Fruit fly (Drosophila melanogaster): ENCODE data around the gene ND-13B.

The ND-13B gene

DNA sequence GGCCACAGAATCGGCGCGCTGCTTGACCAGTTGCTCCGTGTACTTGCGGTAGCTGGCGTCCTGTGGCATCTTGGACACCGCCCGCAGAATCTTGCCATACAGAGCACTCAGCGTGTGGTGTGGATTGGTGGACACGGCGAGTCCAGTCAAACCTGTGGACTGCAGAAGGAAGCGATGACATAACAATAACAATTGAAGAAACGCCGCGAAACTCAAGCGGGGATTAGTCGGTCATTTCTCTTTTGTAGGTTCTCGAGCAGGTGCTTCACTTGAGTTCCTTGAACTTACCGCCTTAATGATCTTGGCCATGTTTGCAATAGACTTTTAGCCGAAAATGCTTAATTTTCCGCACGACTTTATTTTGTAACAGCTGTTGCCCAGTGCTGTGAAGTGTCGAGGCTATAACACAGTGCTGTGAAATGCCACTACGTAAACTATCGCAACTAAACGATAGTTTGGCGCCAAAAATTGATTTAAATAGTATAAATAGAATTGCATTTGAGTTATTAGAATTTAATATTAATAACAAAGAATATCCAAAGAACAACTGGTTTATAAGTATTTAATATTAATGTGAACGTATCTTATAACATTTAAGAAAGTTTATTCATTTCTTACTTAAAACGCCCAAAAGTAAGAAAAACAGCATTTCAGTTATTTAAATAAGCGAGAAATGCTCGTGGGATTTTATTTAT, at the start of gene ND-13B:
ND-13B (minus strand) TSS at position 400 of the 695 bp plus-strand sequence.
- no peak for TF ChIP-seq CG8478 (optimal IDR thresholded peaks at IDR 0.05)
- no peak for TF ChIP-seq EcR (GFP tag; optimal IDR thresholded peaks at IDR 0.05)
- TF ChIP-seq pan (optimal IDR thresholded peaks at IDR 0.05): no peak
- TF ChIP-seq usp (GFP tag; optimal IDR thresholded peaks at IDR 0.05): no peak
- TF ChIP-seq psq (optimal IDR thresholded peaks at IDR 0.05): no peak
- TF ChIP-seq Dll (optimal IDR thresholded peaks at IDR 0.05): no peak

dm6 chr3L:10742813-10743212, 48.9 kb upstream of the ND-13B start:
- no peak for TF ChIP-seq EcR (GFP tag; optimal IDR thresholded peaks at IDR 0.05)
- TF ChIP-seq Dll (optimal IDR thresholded peaks at IDR 0.05): peak; percentile 80
- no peak for TF ChIP-seq psq (optimal IDR thresholded peaks at IDR 0.05)

- TF ChIP-seq pan (optimal IDR thresholded peaks at IDR 0.05): no peak
- no peak for TF ChIP-seq CG8478 (optimal IDR thresholded peaks at IDR 0.05)
- TF ChIP-seq psq (optimal IDR thresholded peaks at IDR 0.05): no peak
- TF ChIP-seq Dll (optimal IDR thresholded peaks at IDR 0.05): no peak
- no peak for TF ChIP-seq usp (GFP tag; optimal IDR thresholded peaks at IDR 0.05)
- no peak for TF ChIP-seq EcR (GFP tag; optimal IDR thresholded peaks at IDR 0.05)
Observed at dm6 chr3L:10742225-10742624, 48.3 kb upstream of the ND-13B start.

DNA sequence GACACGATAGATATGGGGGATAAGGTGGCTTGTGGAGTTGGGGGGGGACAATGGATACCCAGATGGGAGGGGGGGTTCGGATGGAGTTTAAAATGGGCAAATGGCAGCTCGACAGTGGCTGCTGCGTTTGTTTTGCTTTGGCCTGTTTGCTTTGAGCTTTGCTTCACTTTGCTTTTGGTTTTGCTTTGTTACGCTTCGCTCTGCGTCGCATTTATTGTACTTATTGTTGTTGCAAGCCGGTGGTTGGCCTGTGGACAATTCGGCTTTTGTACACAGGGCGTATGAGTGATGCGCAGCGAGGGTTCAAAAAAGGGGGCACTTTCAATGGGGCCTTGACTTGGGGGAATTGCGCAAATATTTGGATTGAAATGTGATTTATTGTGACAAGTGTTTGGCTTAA, 47.2 kb upstream of the ND-13B start:
- TF ChIP-seq CG8478 (optimal IDR thresholded peaks at IDR 0.05): no peak
- TF ChIP-seq Dll (optimal IDR thresholded peaks at IDR 0.05): no peak
- TF ChIP-seq EcR (GFP tag; optimal IDR thresholded peaks at IDR 0.05): peak in 1 of 2 experiments; percentile 20
- TF ChIP-seq pan (optimal IDR thresholded peaks at IDR 0.05): no peak
- no peak for TF ChIP-seq psq (optimal IDR thresholded peaks at IDR 0.05)
- TF ChIP-seq usp (GFP tag; optimal IDR thresholded peaks at IDR 0.05): no peak

DNA sequence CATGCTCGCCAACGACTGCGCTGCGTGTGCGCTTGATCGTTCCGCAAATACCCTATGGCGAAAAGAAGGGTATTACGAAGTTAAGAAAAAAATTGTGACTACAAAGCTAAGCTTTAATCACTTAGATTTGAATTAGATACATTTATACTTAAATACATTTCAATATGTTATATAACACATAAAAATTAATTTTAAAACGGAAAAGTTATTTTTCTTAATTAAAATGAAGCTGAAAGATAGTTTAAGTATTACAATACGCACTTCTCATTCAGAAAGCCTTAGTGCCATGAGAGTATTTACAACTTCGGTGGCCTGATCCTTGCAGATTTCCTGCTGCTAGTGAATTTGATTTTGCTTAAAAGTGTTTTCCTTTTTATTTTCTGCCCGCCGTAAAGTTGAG, 46.8 kb upstream of the ND-13B start:
- TF ChIP-seq usp (GFP tag; optimal IDR thresholded peaks at IDR 0.05) (no peak), EcR (GFP tag; optimal IDR thresholded peaks at IDR 0.05) (no peak), psq (optimal IDR thresholded peaks at IDR 0.05) (no peak), CG8478 (optimal IDR thresholded peaks at IDR 0.05) (no peak), Dll (optimal IDR thresholded peaks at IDR 0.05) (no peak), pan (optimal IDR thresholded peaks at IDR 0.05) (no peak)

DNA sequence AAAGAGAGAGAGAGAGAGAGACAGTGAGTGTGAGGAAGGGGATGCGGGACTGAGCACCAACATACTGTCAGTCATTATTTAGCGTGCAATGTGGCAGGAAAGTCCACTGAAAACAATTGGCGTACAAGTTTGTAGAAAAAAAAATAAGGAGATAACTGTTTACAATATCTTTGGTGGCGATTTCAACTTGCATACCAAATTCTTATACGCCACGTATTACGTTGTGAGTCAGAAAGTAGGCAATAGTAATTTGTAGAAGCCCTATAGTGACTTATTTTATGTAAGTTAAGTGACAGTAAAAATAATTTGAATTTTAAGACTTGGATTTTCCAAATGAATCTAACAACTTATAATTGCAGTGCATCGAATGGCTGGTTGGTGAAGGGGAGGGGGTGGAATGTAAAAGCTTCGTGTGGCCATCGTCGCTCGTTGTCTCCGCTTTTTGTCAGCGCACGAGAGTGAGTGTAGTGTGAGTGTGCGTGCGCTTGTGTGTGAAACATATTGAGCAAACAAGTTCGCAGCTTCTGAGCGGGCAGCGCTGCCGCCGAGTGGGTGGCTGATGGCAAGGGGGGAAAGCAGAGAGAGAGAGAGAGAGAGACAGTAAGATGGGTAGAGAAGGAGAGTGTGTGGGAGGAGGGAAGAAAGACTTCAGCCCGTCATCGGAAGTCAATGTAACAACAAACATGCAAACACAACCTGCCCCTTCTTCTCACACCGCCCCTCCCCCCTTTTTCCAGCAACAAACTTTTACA, 45.9 kb upstream of the ND-13B start:
- TF ChIP-seq EcR (GFP tag; optimal IDR thresholded peaks at IDR 0.05) (peak in 1 of 2 experiments; percentile 80), psq (optimal IDR thresholded peaks at IDR 0.05) (no peak), CG8478 (optimal IDR thresholded peaks at IDR 0.05) (no peak), pan (optimal IDR thresholded peaks at IDR 0.05) (no peak), Dll (optimal IDR thresholded peaks at IDR 0.05) (peak; percentile 95), usp (GFP tag; optimal IDR thresholded peaks at IDR 0.05) (no peak)

- TF ChIP-seq EcR (GFP tag; optimal IDR thresholded peaks at IDR 0.05): peak in 1 of 2 experiments; percentile 63
- TF ChIP-seq Dll (optimal IDR thresholded peaks at IDR 0.05): peak; percentile 98
- no peak for TF ChIP-seq CG8478 (optimal IDR thresholded peaks at IDR 0.05)
Observed at dm6 chr3L:10739109-10739665, 45.3 kb upstream of the ND-13B start.

- TF ChIP-seq usp (GFP tag; optimal IDR thresholded peaks at IDR 0.05): no peak
- TF ChIP-seq Dll (optimal IDR thresholded peaks at IDR 0.05): peak; percentile 72
- no peak for TF ChIP-seq psq (optimal IDR thresholded peaks at IDR 0.05)
Observed at dm6 chr3L:10738347-10739108, 44.6 kb upstream of the ND-13B start.

DNA sequence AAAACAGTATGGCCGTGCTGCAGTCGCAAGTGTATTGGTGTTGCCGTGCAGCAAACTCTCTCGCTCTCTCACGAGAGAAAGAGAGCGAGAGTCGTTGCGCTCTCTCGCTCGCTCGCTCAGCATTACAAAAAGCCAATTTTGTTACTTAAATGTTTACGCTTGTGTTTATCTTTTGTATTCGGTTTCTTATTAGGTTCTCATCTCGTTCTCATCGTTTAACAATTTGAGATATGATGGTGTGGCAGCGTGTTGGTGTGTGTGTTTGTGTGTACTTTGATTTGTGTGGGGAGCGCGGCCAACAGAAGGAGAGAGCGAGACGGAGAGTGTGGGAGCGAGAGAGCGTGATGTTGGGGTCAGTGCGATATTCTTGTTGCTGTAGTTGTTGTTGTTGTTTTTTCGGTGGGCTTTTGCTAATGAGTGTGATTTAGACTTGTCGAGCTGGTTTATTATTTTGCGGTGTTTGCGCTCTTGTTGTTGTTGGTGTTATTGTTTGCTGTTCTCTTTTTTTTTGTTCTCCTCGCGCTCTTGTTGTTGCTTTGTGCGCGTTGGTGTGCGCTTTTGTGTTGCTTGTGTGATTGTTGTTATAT, 43.3 kb upstream of the ND-13B start:
- TF ChIP-seq usp (GFP tag; optimal IDR thresholded peaks at IDR 0.05) (no peak), psq (optimal IDR thresholded peaks at IDR 0.05) (no peak), Dll (optimal IDR thresholded peaks at IDR 0.05) (peak; percentile 98), pan (optimal IDR thresholded peaks at IDR 0.05) (no peak), EcR (GFP tag; optimal IDR thresholded peaks at IDR 0.05) (peak; percentile 53 to 75), CG8478 (optimal IDR thresholded peaks at IDR 0.05) (peak; percentile 50)

DNA sequence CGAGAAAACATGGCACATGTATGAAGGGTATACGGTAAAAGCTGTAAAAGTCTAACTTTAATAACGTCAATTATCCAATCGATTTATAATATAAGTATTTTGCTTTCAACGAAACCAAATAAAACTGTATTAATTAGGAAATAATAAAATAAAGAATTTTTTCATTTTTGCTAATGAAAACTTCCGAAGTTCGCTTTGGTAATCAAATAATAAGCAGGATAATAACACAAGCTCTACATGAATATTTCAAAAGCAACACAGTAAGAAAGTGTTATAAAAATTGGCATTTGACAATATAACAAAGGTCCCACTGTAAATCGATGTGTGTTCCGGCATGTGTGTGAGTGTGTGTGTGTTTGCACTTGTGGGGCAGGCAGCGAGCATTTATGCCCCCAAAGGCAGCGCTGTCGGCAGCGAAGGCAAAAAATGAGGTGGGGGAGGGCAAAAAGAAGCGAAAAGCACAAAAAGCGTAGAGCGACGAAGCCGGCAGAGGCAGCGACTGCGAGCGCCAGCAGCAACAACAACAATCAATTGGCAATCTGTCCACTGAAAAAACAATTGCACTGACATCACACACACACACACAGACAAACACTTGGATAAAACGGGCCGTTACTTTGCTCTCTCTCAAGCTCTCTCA, 42.7 kb upstream of the ND-13B start:
- TF ChIP-seq pan (optimal IDR thresholded peaks at IDR 0.05) (no peak), psq (optimal IDR thresholded peaks at IDR 0.05) (no peak), CG8478 (optimal IDR thresholded peaks at IDR 0.05) (no peak), Dll (optimal IDR thresholded peaks at IDR 0.05) (no peak), usp (GFP tag; optimal IDR thresholded peaks at IDR 0.05) (no peak), EcR (GFP tag; optimal IDR thresholded peaks at IDR 0.05) (no peak)

DNA sequence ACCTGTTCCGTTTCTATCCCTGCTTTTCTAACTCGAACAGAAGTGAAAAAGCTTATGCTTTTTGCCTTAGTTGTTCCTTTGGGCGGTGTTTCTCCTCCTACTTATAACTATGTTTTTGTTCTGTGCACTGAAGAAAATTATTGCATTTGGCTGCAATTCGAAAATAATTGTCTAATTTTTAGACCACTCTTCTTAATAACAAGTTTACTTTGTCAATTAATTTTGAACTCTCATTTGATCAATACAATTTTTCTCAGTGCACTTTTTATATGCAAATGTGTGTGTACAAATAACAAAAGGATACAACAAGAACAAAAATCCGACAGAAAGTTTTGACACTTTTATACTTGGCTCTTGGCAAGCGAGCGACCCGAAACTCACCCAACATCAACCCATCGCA, 41.2 kb upstream of the ND-13B start:
- no peak for TF ChIP-seq Dll (optimal IDR thresholded peaks at IDR 0.05)
- TF ChIP-seq EcR (GFP tag; optimal IDR thresholded peaks at IDR 0.05): no peak
- no peak for TF ChIP-seq usp (GFP tag; optimal IDR thresholded peaks at IDR 0.05)
- no peak for TF ChIP-seq pan (optimal IDR thresholded peaks at IDR 0.05)
- TF ChIP-seq CG8478 (optimal IDR thresholded peaks at IDR 0.05): no peak
- no peak for TF ChIP-seq psq (optimal IDR thresholded peaks at IDR 0.05)
